In genomic region chr3L:11554338-11554737, dm6 we compare ENCODE assay signal across 3 fruit fly cellular contexts.
TF ChIP-seq lines count a peak whose summit lies in the region.

No protein-coding gene starts in this region.

TF ChIP-seq in whole organism, embryonic, 481 proteins besides CTCF, POLR2A, EP300 and RAD21 (continued from another document and continues in another):
- TF ChIP-seq maf-S (GFP tag; optimal IDR thresholded peaks at IDR 0.05; lab: Kevin White, UChicago), result peak; percentile 61
- no peak for TF ChIP-seq dimm (GFP tag; IDR thresholded peaks at IDR 0.05; lab: Robert Waterston, UW)
- TF ChIP-seq sim (GFP tag; IDR thresholded peaks at IDR 0.05; lab: Robert Waterston, UW), result peak; percentile 91
- TF ChIP-seq CG12942 (GFP tag; optimal IDR thresholded peaks at IDR 0.05; lab: Kevin White, UChicago), result peak; percentile 66
- peak; percentile 79 for TF ChIP-seq ranshi (GFP tag; IDR thresholded peaks at IDR 0.05; lab: Robert Waterston, UW)
- no peak for TF ChIP-seq br (optimal IDR thresholded peaks at IDR 0.05; lab: Kevin White, UChicago)
- TF ChIP-seq CG18599 (GFP tag; optimal IDR thresholded peaks at IDR 0.05; lab: Kevin White, UChicago), result peak; percentile 77
- no peak for TF ChIP-seq jigr1 (GFP tag; IDR thresholded peaks at IDR 0.05; lab: Robert Waterston, UW)
- peak; percentile 63 for TF ChIP-seq Bdp1 (GFP tag; optimal IDR thresholded peaks at IDR 0.05; lab: Kevin White, UChicago)
- no peak for TF ChIP-seq Taf1 (GFP tag; IDR thresholded peaks at IDR 0.05; lab: Robert Waterston, UW)
- peak; percentile 83 for TF ChIP-seq Six4 (GFP tag; optimal IDR thresholded peaks at IDR 0.05; lab: Kevin White, UChicago)
- TF ChIP-seq Hr3 (GFP tag; optimal IDR thresholded peaks at IDR 0.05; lab: Kevin White, UChicago), result peak; percentile 77
- TF ChIP-seq gfzf (GFP tag; optimal IDR thresholded peaks at IDR 0.05; lab: Kevin White, UChicago), result no peak
- TF ChIP-seq unc-4 (GFP tag; IDR thresholded peaks at IDR 0.05; lab: Robert Waterston, UW; ENCODE audit: partially characterized antibody), result no peak
- peak; percentile 94 for TF ChIP-seq CG33557 (GFP tag; optimal IDR thresholded peaks at IDR 0.05; lab: Kevin White, UChicago)
- TF ChIP-seq Dek (tag; optimal IDR thresholded peaks at IDR 0.05; lab: Kevin White, UChicago), result peak; percentile 36
- peak; percentile 96 for TF ChIP-seq CG15696 (tag; optimal IDR thresholded peaks at IDR 0.05; lab: Kevin White, UChicago)
- peak; percentile 82; the same call in 1 of the 2 replicates for TF ChIP-seq chm (GFP tag; IDR thresholded peaks at IDR 0.05; lab: Robert Waterston, UW)
- no peak for TF ChIP-seq cas (GFP tag; IDR thresholded peaks at IDR 0.05; lab: Robert Waterston, UW)
- no peak for TF ChIP-seq CG1792 (GFP tag; optimal IDR thresholded peaks at IDR 0.05; lab: Kevin White, UChicago)
- no peak for TF ChIP-seq CG16779 (GFP tag; IDR thresholded peaks at IDR 0.05; lab: Robert Waterston, UW)
- TF ChIP-seq grn (GFP tag; optimal IDR thresholded peaks at IDR 0.05; lab: Kevin White, UChicago), result peak; percentile 24
- TF ChIP-seq HLH3B (GFP tag; IDR thresholded peaks at IDR 0.05; lab: Robert Waterston, UW), result peak; percentile 69
- TF ChIP-seq H2.0 (GFP tag; IDR thresholded peaks at IDR 0.05; lab: Robert Waterston, UW), result peak; percentile 29; the same call in 1 of the 2 replicates
- TF ChIP-seq Pdp1 (GFP tag; optimal IDR thresholded peaks at IDR 0.05; lab: Kevin White, UChicago), result peak; percentile 57 to 78
- TF ChIP-seq D19A (tag; optimal IDR thresholded peaks at IDR 0.05; lab: Kevin White, UChicago), result peak; percentile 89
- peak; percentile 61 for TF ChIP-seq CG3838 (GFP tag; optimal IDR thresholded peaks at IDR 0.05; lab: Kevin White, UChicago)
- peak; percentile 66 for TF ChIP-seq peb (GFP tag; IDR thresholded peaks at IDR 0.05; lab: Robert Waterston, UW)
- peak; percentile 56; the same call in 1 of the 2 replicates for TF ChIP-seq CG32532 (GFP tag; IDR thresholded peaks at IDR 0.05; lab: Robert Waterston, UW)
- peak; percentile 53; the same call in 1 of the 2 replicates for TF ChIP-seq klu (GFP tag; IDR thresholded peaks at IDR 0.05; lab: Robert Waterston, UW)
- TF ChIP-seq insv (GFP tag; optimal IDR thresholded peaks at IDR 0.05; lab: Kevin White, UChicago), result peak in 1 of 2 experiments; percentile 12
- no peak for TF ChIP-seq mirr (GFP tag; optimal IDR thresholded peaks at IDR 0.05; lab: Kevin White, UChicago)
- peak; percentile 77 for TF ChIP-seq Nf-YB (GFP tag; optimal IDR thresholded peaks at IDR 0.05; lab: Kevin White, UChicago)
- peak; percentile 83 for TF ChIP-seq CG11504 (tag; optimal IDR thresholded peaks at IDR 0.05; lab: Kevin White, UChicago)
- TF ChIP-seq CG1647 (GFP tag; optimal IDR thresholded peaks at IDR 0.05; lab: Kevin White, UChicago), result peak; percentile 39
- TF ChIP-seq CG7928 (GFP tag; optimal IDR thresholded peaks at IDR 0.05; lab: Kevin White, UChicago), result peak; percentile 10
- TF ChIP-seq row (GFP tag; IDR thresholded peaks at IDR 0.05; lab: Robert Waterston, UW), result peak; percentile 79
- no peak for TF ChIP-seq gro (GFP tag; optimal IDR thresholded peaks at IDR 0.05; lab: Kevin White, UChicago)
- peak; percentile 63 for TF ChIP-seq CG7987 (GFP tag; optimal IDR thresholded peaks at IDR 0.05; lab: Kevin White, UChicago)
- TF ChIP-seq vfl (GFP tag; optimal IDR thresholded peaks at IDR 0.05; lab: Kevin White, UChicago), result peak; percentile 33
- TF ChIP-seq Atf-2 (GFP tag; optimal IDR thresholded peaks at IDR 0.05; lab: Kevin White, UChicago), result peak; percentile 68
- 0 out of 2 replicates have a peak, but pooled peaks have one; percentile 15 for TF ChIP-seq CG3847 (GFP tag; IDR thresholded peaks at IDR 0.05; lab: Robert Waterston, UW)
- peak; percentile 53 for TF ChIP-seq Deaf1 (tag; optimal IDR thresholded peaks at IDR 0.05; lab: Kevin White, UChicago)

TF ChIP-seq in whole organism, prepupa, 60 proteins besides CTCF, POLR2A, EP300 and RAD21 (continued from another document):
- TF ChIP-seq Hr38 (GFP tag; optimal IDR thresholded peaks at IDR 0.05; lab: Kevin White, UChicago) (no peak), Sox102F (GFP tag; optimal IDR thresholded peaks at IDR 0.05; lab: Kevin White, UChicago) (peak; percentile 69), salr (GFP tag; optimal IDR thresholded peaks at IDR 0.05; lab: Kevin White, UChicago) (peak; percentile 13 to 57), CG11902 (GFP tag; optimal IDR thresholded peaks at IDR 0.05; lab: Kevin White, UChicago) (peak; percentile 1), vri (GFP tag; optimal IDR thresholded peaks at IDR 0.05; lab: Kevin White, UChicago) (no peak), Met (GFP tag; optimal IDR thresholded peaks at IDR 0.05; lab: Kevin White, UChicago) (peak; percentile 69), Eip78C (GFP tag; lab: Kevin White, UChicago) (peak; percentile 89), spab (GFP tag; optimal IDR thresholded peaks at IDR 0.05; lab: Kevin White, UChicago) (peak; percentile 49), Ets96B (tag; optimal IDR thresholded peaks at IDR 0.05; lab: Kevin White, UChicago) (peak; percentile 70), CG3032 (tag; optimal IDR thresholded peaks at IDR 0.05; lab: Kevin White, UChicago) (peak; percentile 61), CG4318 (GFP tag; optimal IDR thresholded peaks at IDR 0.05; lab: Kevin White, UChicago) (peak; percentile 43), achi (GFP tag; optimal IDR thresholded peaks at IDR 0.05; lab: Kevin White, UChicago) (peak; percentile 61), ss (GFP tag; optimal IDR thresholded peaks at IDR 0.05; lab: Kevin White, UChicago) (peak; percentile 72 to 73), CG6854 (GFP tag; optimal IDR thresholded peaks at IDR 0.05; lab: Kevin White, UChicago) (no peak), net (GFP tag; optimal IDR thresholded peaks at IDR 0.05; lab: Kevin White, UChicago) (peak; percentile 63), CG6792 (GFP tag; optimal IDR thresholded peaks at IDR 0.05; lab: Kevin White, UChicago) (peak; percentile 42), Lpt (GFP tag; optimal IDR thresholded peaks at IDR 0.05; lab: Kevin White, UChicago) (peak; percentile 36), topi (GFP tag; optimal IDR thresholded peaks at IDR 0.05; lab: Kevin White, UChicago) (peak; percentile 69), CG31627 (GFP tag; optimal IDR thresholded peaks at IDR 0.05; lab: Kevin White, UChicago) (peak; percentile 70), Gug (GFP tag; IDR thresholded peaks at IDR 0.05; lab: Robert Waterston, UW) (no peak), CG15336 (GFP tag; IDR thresholded peaks at IDR 0.05; lab: Robert Waterston, UW) (peak; percentile 77), CG9139 (GFP tag; optimal IDR thresholded peaks at IDR 0.05; lab: Kevin White, UChicago) (peak; percentile 35), fd59A (GFP tag; optimal IDR thresholded peaks at IDR 0.05; lab: Kevin White, UChicago) (peak; percentile 39), Sox15 (GFP tag; optimal IDR thresholded peaks at IDR 0.05; lab: Kevin White, UChicago) (peak; percentile 29), pdm3 (GFP tag; optimal IDR thresholded peaks at IDR 0.05; lab: Kevin White, UChicago) (peak; percentile 62), dsx (GFP tag; optimal IDR thresholded peaks at IDR 0.05; lab: Kevin White, UChicago; ENCODE audit: poor library complexity, severe bottlenecking) (peak; percentile 68), CG34406 (GFP tag; optimal IDR thresholded peaks at IDR 0.05; lab: Kevin White, UChicago) (peak; percentile 25), Eip93F (GFP tag; optimal IDR thresholded peaks at IDR 0.05; lab: Kevin White, UChicago) (no peak), lz (GFP tag; optimal IDR thresholded peaks at IDR 0.05; lab: Kevin White, UChicago) (peak; percentile 57), CG16779 (tag; optimal IDR thresholded peaks at IDR 0.05; lab: Kevin White, UChicago) (no peak), esn (GFP tag; optimal IDR thresholded peaks at IDR 0.05; lab: Kevin White, UChicago) (peak; percentile 67), CG32006 (GFP tag; optimal IDR thresholded peaks at IDR 0.05; lab: Kevin White, UChicago) (peak; percentile 76), cyc (GFP tag; optimal IDR thresholded peaks at IDR 0.05; lab: Kevin White, UChicago) (peak; percentile 53), CG8319 (GFP tag; optimal IDR thresholded peaks at IDR 0.05; lab: Kevin White, UChicago) (peak; percentile 7), Smox (GFP tag; optimal IDR thresholded peaks at IDR 0.05; lab: Kevin White, UChicago) (peak; percentile 66), CG6276 (GFP tag; optimal IDR thresholded peaks at IDR 0.05; lab: Kevin White, UChicago) (peak; percentile 54), CG1621 (tag; optimal IDR thresholded peaks at IDR 0.05; lab: Kevin White, UChicago) (peak; percentile 47), Sox14 (GFP tag; optimal IDR thresholded peaks at IDR 0.05; lab: Kevin White, UChicago) (peak; percentile 51)

TF ChIP-seq in whole organism, wandering third instar larva, 38 proteins besides CTCF, POLR2A, EP300 and RAD21 (continued from another document):
- TF ChIP-seq Vsx2 (GFP tag; optimal IDR thresholded peaks at IDR 0.05; lab: Kevin White, UChicago; ENCODE audit: partially characterized antibody) (no peak), Hr83 (GFP tag; optimal IDR thresholded peaks at IDR 0.05; lab: Kevin White, UChicago; ENCODE audit: poor library complexity, severe bottlenecking) (no peak), fru (GFP tag; optimal IDR thresholded peaks at IDR 0.05; lab: Kevin White, UChicago) (peak; percentile 47), dsf (GFP tag; optimal IDR thresholded peaks at IDR 0.05; lab: Kevin White, UChicago; ENCODE audit: borderline replicate concordance) (no peak), OdsH (GFP tag; optimal IDR thresholded peaks at IDR 0.05; lab: Kevin White, UChicago) (peak; percentile 55), dmrt93B (GFP tag; optimal IDR thresholded peaks at IDR 0.05; lab: Kevin White, UChicago) (no peak), Mio (GFP tag; optimal IDR thresholded peaks at IDR 0.05; lab: Kevin White, UChicago) (no peak), Hr78 (GFP tag; optimal IDR thresholded peaks at IDR 0.05; lab: Kevin White, UChicago) (no peak), jim (GFP tag; optimal IDR thresholded peaks at IDR 0.05; lab: Kevin White, UChicago) (no peak), ey (GFP tag; optimal IDR thresholded peaks at IDR 0.05; lab: Kevin White, UChicago) (peak; percentile 54)
